Fruit fly (Drosophila melanogaster): ENCODE results near the gene Hs3st-B.
A peak's percentile ranks its signal among the peaks of the same experiment; 100 is the strongest.

The Hs3st-B gene

dm6 chrX:19276489-19277117 is 28.2 kb downstream of the Hs3st-B start, which contains the start of the genes CG32537 and CG32536:
Gene CG32537 (minus strand): TSS chrX:19276539.
Gene CG32536 (minus strand): TSS chrX:19276898.
- TF ChIP-seq CG17801 (GFP tag; optimal IDR thresholded peaks at IDR 0.05; ENCODE audit: partially characterized antibody) = no peak

dm6 chrX:19278395-19278794 is 30.0 kb downstream of the Hs3st-B start:
- no peak for TF ChIP-seq CG17801 (GFP tag; optimal IDR thresholded peaks at IDR 0.05; ENCODE audit: partially characterized antibody)

dm6 chrX:19280249-19280648 is 31.8 kb downstream of the Hs3st-B start, which contains the start of gene CG8028:
Gene CG8028 (minus strand): TSS chrX:19280349.
- no peak for TF ChIP-seq CG17801 (GFP tag; optimal IDR thresholded peaks at IDR 0.05; ENCODE audit: partially characterized antibody)

- no peak for TF ChIP-seq CG17801 (GFP tag; optimal IDR thresholded peaks at IDR 0.05; ENCODE audit: partially characterized antibody)
Measured at dm6 chrX:19280685-19281084, 32.2 kb downstream of the Hs3st-B start.

dm6 chrX:19281271-19281670 is 32.8 kb downstream of the Hs3st-B start:
- no peak for TF ChIP-seq CG17801 (GFP tag; optimal IDR thresholded peaks at IDR 0.05; ENCODE audit: partially characterized antibody)

- TF ChIP-seq CG17801 (GFP tag; optimal IDR thresholded peaks at IDR 0.05; ENCODE audit: partially characterized antibody) = no peak
Measured at dm6 chrX:19285441-19285840, 37.0 kb downstream of the Hs3st-B start.

dm6 chrX:19286235-19286634 is 37.8 kb downstream of the Hs3st-B start:
- TF ChIP-seq CG17801 (GFP tag; optimal IDR thresholded peaks at IDR 0.05; ENCODE audit: partially characterized antibody) = no peak

- no peak for TF ChIP-seq CG17801 (GFP tag; optimal IDR thresholded peaks at IDR 0.05; ENCODE audit: partially characterized antibody)
Measured at dm6 chrX:19287784-19288183, 39.3 kb downstream of the Hs3st-B start.

dm6 chrX:19289318-19289970 is 41.0 kb downstream of the Hs3st-B start:
- TF ChIP-seq CG17801 (GFP tag; optimal IDR thresholded peaks at IDR 0.05; ENCODE audit: partially characterized antibody) = peak; percentile 90

- TF ChIP-seq CG17801 (GFP tag; optimal IDR thresholded peaks at IDR 0.05; ENCODE audit: partially characterized antibody) = no peak
Measured at dm6 chrX:19291780-19292605, 43.6 kb downstream of the Hs3st-B start.

dm6 chrX:19293320-19293719 is 44.9 kb downstream of the Hs3st-B start:
- TF ChIP-seq CG17801 (GFP tag; optimal IDR thresholded peaks at IDR 0.05; ENCODE audit: partially characterized antibody) = no peak

dm6 chrX:19294030-19294429 is 45.6 kb downstream of the Hs3st-B start:
- no peak for TF ChIP-seq CG17801 (GFP tag; optimal IDR thresholded peaks at IDR 0.05; ENCODE audit: partially characterized antibody)

- no peak for TF ChIP-seq CG17801 (GFP tag; optimal IDR thresholded peaks at IDR 0.05; ENCODE audit: partially characterized antibody)
Measured at dm6 chrX:19294953-19295352, 46.5 kb downstream of the Hs3st-B start.

- no peak for TF ChIP-seq CG17801 (GFP tag; optimal IDR thresholded peaks at IDR 0.05; ENCODE audit: partially characterized antibody)
Measured at dm6 chrX:19295831-19296423, 47.5 kb downstream of the Hs3st-B start.

Measured in ovary, adult (tissue).